Worm (Caenorhabditis elegans) whole organism, early embryonic: ENCODE data around the gene toca-2.

Source experiments
- B0310.2 ChIP-seq: sonication (generic microtip); optimal IDR thresholded peaks from 2 replicates; lab custom pipeline; 2016; ENCODE audit warnings: mild to moderate bottlenecking, missing genetic modification characterization, missing compliant biosample characterization
- F13C5.2 ChIP-seq: sonication (generic microtip); optimal IDR thresholded peaks from 2 replicates; lab custom pipeline; 2017; ENCODE audit warnings: mild to moderate bottlenecking, missing genetic modification characterization, inconsistent platforms, missing compliant biosample characterization
- aly-1 ChIP-seq: sonication (generic microtip); optimal IDR thresholded peaks from 2 replicates; lab custom pipeline; 2016; ENCODE audit warnings: missing genetic modification characterization, missing compliant biosample characterization
- ama-1 ChIP-seq: fragments of 150-350 bp; optimal IDR thresholded peaks from 2 replicates; lab custom pipeline; 2014
- ceh-13 ChIP-seq: fragments of 200-800 bp; sonication (Bioruptor generic); optimal IDR thresholded peaks from 2 replicates; lab custom pipeline; 2018; ENCODE audit warnings: mild to moderate bottlenecking, missing genetic modification characterization, missing compliant biosample characterization
- ceh-36 ChIP-seq: sonication (generic microtip); optimal IDR thresholded peaks from 2 replicates; lab custom pipeline; 2016; ENCODE audit warnings: missing genetic modification characterization, inconsistent platforms, missing compliant biosample characterization
- ets-7 ChIP-seq: sonication (generic microtip); optimal IDR thresholded peaks from 2 replicates; lab custom pipeline; 2016; ENCODE audit warnings: missing genotype, missing genetic modification characterization, missing compliant biosample characterization
- flt-1 ChIP-seq: fragments of 200-800 bp; sonication (Bioruptor generic); IDR thresholded peaks from 2 replicates; pipeline ENCODE4 v1.3.6; 2022; ENCODE audit warnings: missing genetic modification characterization, missing compliant biosample characterization
- hmbx-1 ChIP-seq: sonication (generic microtip); optimal IDR thresholded peaks from 2 replicates; lab custom pipeline; 2016; ENCODE audit warnings: mild to moderate bottlenecking, missing genetic modification characterization, missing compliant biosample characterization
- hmg-4 ChIP-seq: fragments of 200-800 bp; sonication (Bioruptor generic); optimal IDR thresholded peaks from 2 replicates; lab custom pipeline; 2018; ENCODE audit warnings: mild to moderate bottlenecking, missing genetic modification characterization, missing compliant biosample characterization
- hnd-1 ChIP-seq: sonication (generic microtip); optimal IDR thresholded peaks from 2 replicates; lab custom pipeline; 2016; ENCODE audit warnings: missing genetic modification characterization, missing compliant biosample characterization
- pes-1 ChIP-seq: fragments of 200-800 bp; sonication (Bioruptor generic); IDR thresholded peaks from 2 replicates; pipeline ENCODE4 v1.3.6; 2022; ENCODE audit warnings: missing genetic modification reagents, missing genetic modification characterization, missing compliant biosample characterization
- scrt-1 ChIP-seq: fragments of 200-800 bp; sonication (Bioruptor generic); IDR thresholded peaks from 2 replicates; pipeline ENCODE4 v1.3.6; 2022; ENCODE audit warnings: missing genetic modification characterization, missing compliant biosample characterization
- sea-1 ChIP-seq: fragments of 200-800 bp; sonication (Bioruptor generic); conservative IDR thresholded peaks from 2 replicates; pipeline ENCODE4 v1.3.6; 2022; ENCODE audit warnings: missing genetic modification characterization, missing compliant biosample characterization
- tbx-11 ChIP-seq: fragments of 200-800 bp; sonication (Bioruptor generic); IDR thresholded peaks from 2 replicates; pipeline ENCODE4 v1.3.6; 2022; ENCODE audit warnings: missing genetic modification characterization, missing compliant biosample characterization
- tbx-37 ChIP-seq: fragments of 200-800 bp; sonication (Bioruptor generic); conservative IDR thresholded peaks from 2 replicates; pipeline ENCODE4 v1.3.6; 2022; ENCODE audit warnings: missing genetic modification reagents, missing genetic modification characterization, missing compliant biosample characterization
- tra-4 ChIP-seq: sonication (generic microtip); optimal IDR thresholded peaks from 2 replicates; lab custom pipeline; 2017; ENCODE audit warnings: missing genetic modification characterization, missing compliant biosample characterization

Gene toca-2

DNA sequence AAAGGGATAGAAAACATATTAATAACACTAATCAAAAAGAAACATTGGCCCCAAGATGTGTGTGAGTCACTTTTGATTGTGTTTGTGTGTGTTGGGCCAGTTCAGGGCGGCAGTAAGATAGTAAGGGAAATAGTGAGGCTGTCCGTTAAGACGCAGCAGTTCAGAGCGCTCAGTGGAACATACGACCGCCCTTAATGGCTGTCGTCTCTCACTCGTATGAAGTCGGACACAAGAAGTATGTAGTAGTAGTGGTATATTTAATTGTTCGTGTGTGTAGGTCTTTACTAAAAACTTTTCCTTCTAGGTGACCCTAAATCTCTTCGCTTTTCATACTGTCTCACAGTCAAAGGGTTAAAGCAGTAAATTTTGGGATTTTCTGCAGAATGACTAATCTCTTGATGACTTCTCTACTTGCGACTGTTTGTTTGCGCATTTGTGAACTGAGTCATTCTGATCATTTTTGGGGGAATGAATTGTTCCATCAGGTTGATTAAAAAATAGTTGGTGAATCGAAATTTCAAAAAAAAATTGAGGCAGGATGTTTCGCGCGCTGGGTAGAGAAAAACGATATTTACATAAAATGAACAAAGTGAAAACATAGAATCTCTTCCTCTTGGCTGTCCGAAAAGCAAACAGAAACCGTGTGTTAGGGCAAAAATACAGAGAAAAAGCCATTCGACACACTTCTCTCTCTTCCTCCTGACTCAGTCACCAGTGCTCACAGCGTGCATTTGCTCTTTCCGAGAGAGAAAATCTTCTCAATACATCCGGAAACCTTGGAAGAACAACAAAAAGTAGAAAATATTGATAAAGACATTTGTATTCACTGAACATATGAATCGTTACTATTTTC, 7.8 kb downstream of the toca-2 start:
- TF ChIP-seq ceh-13 (GFP tag; lab: Kevin White, UChicago), result no peak
- TF ChIP-seq scrt-1 (GFP tag; lab: Robert Waterston, UW), result no peak
- TF ChIP-seq hmbx-1 (tag; lab: Kevin White, UChicago), result no peak
- TF ChIP-seq ets-7 (tag; lab: Kevin White, UChicago), result no peak
- TF ChIP-seq F13C5.2 (tag; lab: Kevin White, UChicago), result no peak
- no peak for TF ChIP-seq ceh-36 (tag; lab: Kevin White, UChicago)
- no peak for TF ChIP-seq tbx-37 (GFP tag; lab: Robert Waterston, UW)
- no peak for TF ChIP-seq tbx-11 (GFP tag; lab: Robert Waterston, UW)

DNA sequence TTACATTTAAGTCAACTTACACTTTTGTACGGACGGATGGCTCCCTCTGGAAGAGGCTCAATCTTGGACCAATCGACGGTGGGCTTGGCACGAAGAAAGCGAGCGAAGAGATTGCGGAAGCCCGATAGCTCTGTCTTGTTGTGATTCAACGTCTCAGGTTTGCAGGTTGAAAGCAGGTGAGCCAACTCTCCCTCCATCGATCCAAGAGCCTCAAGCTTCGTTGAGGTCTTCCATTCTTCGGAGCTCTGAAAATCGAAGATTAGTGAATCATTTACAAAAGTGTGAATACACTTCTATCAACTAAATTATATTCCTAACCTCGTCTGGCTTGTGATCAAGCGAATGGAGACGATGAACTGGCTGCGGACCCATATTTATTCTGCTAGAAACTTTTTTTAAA, 10.1 kb downstream of the toca-2 start:
- no peak for TF ChIP-seq aly-1 (tag; lab: Kevin White, UChicago)
- no peak for TF ChIP-seq hmg-4 (GFP tag; lab: Kevin White, UChicago)
- TF ChIP-seq tbx-11 (GFP tag; lab: Robert Waterston, UW), result no peak
- TF ChIP-seq F13C5.2 (tag; lab: Kevin White, UChicago), result no peak
- no peak for TF ChIP-seq ama-1 (lab: Kevin White, UChicago)
- TF ChIP-seq hmbx-1 (tag; lab: Kevin White, UChicago), result no peak
- no peak for TF ChIP-seq ceh-13 (GFP tag; lab: Kevin White, UChicago)
- no peak for TF ChIP-seq tbx-37 (GFP tag; lab: Robert Waterston, UW)
- TF ChIP-seq tra-4 (tag; lab: Kevin White, UChicago), result no peak
- no peak for TF ChIP-seq sea-1 (GFP tag; lab: Robert Waterston, UW)
- TF ChIP-seq ceh-36 (tag; lab: Kevin White, UChicago), result no peak
- no peak for TF ChIP-seq B0310.2 (tag; lab: Kevin White, UChicago)
- TF ChIP-seq flt-1 (GFP tag; lab: Robert Waterston, UW), result no peak
- no peak for TF ChIP-seq hnd-1 (tag; lab: Kevin White, UChicago)
- no peak for TF ChIP-seq scrt-1 (GFP tag; lab: Robert Waterston, UW)
- TF ChIP-seq pes-1 (GFP tag; lab: Robert Waterston, UW), result no peak
- TF ChIP-seq ets-7 (tag; lab: Kevin White, UChicago), result no peak

DNA sequence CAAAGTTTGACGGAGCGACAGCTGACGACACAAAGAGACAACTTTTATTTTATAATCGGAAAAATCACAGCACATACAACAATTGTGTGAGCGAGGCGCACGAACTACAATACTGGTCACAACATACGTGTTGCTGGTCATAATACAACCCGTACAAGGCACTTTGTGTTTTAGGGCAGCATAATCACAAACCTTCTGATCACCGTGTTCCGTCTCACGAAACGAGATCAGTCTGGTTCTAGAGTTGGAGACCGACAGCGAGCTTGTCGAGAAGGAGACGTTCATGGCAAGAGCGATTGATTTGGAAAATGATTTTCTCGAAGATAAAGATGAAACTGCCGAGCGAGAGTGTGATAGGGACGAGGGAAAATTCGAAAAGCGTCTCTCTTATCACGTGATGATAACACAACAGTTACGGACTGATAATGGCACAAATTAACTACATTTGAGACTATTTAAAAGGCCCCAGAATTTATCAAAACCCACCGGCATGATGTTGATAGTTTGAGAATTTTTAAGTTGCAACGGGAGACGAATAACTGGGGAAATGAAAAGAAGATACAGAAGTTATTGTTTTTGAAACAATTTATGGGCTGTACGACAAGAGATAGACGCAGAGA, 11.1 kb downstream of the toca-2 start:
- TF ChIP-seq F13C5.2 (tag; lab: Kevin White, UChicago) (no peak), tra-4 (tag; lab: Kevin White, UChicago) (no peak), sea-1 (GFP tag; lab: Robert Waterston, UW) (no peak), pes-1 (GFP tag; lab: Robert Waterston, UW) (no peak), aly-1 (tag; lab: Kevin White, UChicago) (no peak), flt-1 (GFP tag; lab: Robert Waterston, UW) (no peak), ama-1 (lab: Kevin White, UChicago) (no peak), ceh-13 (GFP tag; lab: Kevin White, UChicago) (no peak), scrt-1 (GFP tag; lab: Robert Waterston, UW) (no peak), tbx-11 (GFP tag; lab: Robert Waterston, UW) (no peak), hmbx-1 (tag; lab: Kevin White, UChicago) (no peak), ceh-36 (tag; lab: Kevin White, UChicago) (no peak)

DNA sequence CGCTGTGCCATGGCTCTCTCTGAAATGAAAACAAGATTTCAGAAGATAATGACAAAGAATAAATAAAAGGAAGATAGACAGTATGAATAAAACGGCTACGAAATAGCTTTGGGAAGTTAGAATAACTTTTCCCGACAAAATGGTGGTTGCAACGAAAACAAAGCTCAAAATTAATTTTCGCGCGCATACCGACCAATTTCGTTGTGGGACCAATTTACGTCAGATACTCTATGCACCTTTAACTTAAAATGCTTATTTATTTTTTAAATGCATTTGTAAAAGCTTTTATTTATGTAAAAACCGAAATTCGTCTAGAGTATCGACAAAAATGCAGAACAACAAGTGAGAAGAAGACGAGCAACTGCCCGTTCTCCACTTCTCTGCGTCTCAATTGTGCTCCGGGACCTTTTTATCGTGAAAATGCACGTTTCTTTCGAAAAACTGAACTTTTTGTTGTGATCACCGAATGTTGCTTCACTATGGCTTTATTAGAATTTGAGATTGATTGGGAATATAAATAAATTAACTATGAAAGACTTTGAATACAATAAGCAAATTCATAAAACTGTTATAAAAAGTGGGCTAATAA, 12.5 kb downstream of the toca-2 start, which contains the start of gene rml-1:
Gene rml-1 (minus strand): TSS at position 19 of the 589 bp plus-strand sequence.
- TF ChIP-seq flt-1 (GFP tag; lab: Robert Waterston, UW) (no peak), pes-1 (GFP tag; lab: Robert Waterston, UW) (0 out of 2 replicates have a peak, but pooled peaks have one; percentile 10), ama-1 (lab: Kevin White, UChicago) (peak; percentile 44)

DNA sequence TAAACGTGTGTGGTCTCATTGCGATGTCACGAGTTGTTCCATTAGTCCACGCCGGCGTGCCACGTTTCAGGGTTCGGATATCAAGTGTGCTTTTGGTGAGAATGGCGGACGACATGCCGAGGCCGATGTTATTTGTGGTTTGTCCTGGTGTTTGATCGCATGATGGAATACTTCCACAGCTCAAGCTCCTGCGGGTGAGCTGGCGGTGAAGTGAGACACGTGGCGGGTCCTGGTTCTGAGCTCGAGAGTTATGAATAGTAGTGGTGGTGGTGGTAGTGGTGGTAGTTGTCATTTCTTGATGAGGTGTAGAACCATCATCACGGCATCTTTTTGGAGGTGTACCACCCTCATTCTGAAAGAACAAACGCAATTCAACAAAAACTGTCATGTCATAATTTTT, 14.3 kb downstream of the toca-2 start:
- TF ChIP-seq hmbx-1 (tag; lab: Kevin White, UChicago) (no peak), hnd-1 (tag; lab: Kevin White, UChicago) (no peak), aly-1 (tag; lab: Kevin White, UChicago) (no peak), tra-4 (tag; lab: Kevin White, UChicago) (no peak), ceh-13 (GFP tag; lab: Kevin White, UChicago) (no peak), tbx-37 (GFP tag; lab: Robert Waterston, UW) (no peak), scrt-1 (GFP tag; lab: Robert Waterston, UW) (no peak), pes-1 (GFP tag; lab: Robert Waterston, UW) (no peak), sea-1 (GFP tag; lab: Robert Waterston, UW) (no peak), ceh-36 (tag; lab: Kevin White, UChicago) (no peak), ama-1 (lab: Kevin White, UChicago) (no peak)

DNA sequence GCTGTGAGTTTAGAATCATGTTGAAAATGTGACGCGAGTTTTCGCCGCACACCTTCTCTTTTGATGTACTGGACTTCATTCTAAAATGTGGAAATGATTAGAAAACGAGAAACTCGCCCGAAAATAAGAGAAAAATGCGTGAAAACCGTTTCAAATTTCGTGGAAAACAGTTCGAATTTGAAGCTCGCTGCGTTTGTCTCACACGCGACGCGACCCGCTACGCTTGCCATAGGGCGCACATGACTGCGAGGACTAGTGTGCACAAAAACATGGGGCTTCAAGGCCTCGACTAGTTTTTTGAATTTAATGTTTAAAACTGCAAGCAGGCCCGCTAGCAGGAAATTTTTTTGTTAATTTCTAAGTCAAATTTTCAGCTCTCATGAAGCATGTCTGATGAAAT, 15.4 kb downstream of the toca-2 start, which contains the start of the genes cyk-4 and pdr-1:
Gene cyk-4 (minus strand): TSS at position 80 of the 400 bp plus-strand sequence.
Gene pdr-1 (plus strand): TSS at position 369 of the 400 bp plus-strand sequence.
- TF ChIP-seq tbx-11 (GFP tag; lab: Robert Waterston, UW), result no peak
- no peak for TF ChIP-seq hmbx-1 (tag; lab: Kevin White, UChicago)
- no peak for TF ChIP-seq sea-1 (GFP tag; lab: Robert Waterston, UW)
- TF ChIP-seq ceh-36 (tag; lab: Kevin White, UChicago), result no peak
- no peak for TF ChIP-seq B0310.2 (tag; lab: Kevin White, UChicago)
- no peak for TF ChIP-seq F13C5.2 (tag; lab: Kevin White, UChicago)
- no peak for TF ChIP-seq scrt-1 (GFP tag; lab: Robert Waterston, UW)
- no peak for TF ChIP-seq aly-1 (tag; lab: Kevin White, UChicago)
- no peak for TF ChIP-seq hmg-4 (GFP tag; lab: Kevin White, UChicago)
- no peak for TF ChIP-seq tbx-37 (GFP tag; lab: Robert Waterston, UW)
- TF ChIP-seq flt-1 (GFP tag; lab: Robert Waterston, UW), result no peak
- TF ChIP-seq tra-4 (tag; lab: Kevin White, UChicago), result no peak
